Fruit fly (Drosophila melanogaster): ENCODE data around the gene ovo.

ovo gene

DNA sequence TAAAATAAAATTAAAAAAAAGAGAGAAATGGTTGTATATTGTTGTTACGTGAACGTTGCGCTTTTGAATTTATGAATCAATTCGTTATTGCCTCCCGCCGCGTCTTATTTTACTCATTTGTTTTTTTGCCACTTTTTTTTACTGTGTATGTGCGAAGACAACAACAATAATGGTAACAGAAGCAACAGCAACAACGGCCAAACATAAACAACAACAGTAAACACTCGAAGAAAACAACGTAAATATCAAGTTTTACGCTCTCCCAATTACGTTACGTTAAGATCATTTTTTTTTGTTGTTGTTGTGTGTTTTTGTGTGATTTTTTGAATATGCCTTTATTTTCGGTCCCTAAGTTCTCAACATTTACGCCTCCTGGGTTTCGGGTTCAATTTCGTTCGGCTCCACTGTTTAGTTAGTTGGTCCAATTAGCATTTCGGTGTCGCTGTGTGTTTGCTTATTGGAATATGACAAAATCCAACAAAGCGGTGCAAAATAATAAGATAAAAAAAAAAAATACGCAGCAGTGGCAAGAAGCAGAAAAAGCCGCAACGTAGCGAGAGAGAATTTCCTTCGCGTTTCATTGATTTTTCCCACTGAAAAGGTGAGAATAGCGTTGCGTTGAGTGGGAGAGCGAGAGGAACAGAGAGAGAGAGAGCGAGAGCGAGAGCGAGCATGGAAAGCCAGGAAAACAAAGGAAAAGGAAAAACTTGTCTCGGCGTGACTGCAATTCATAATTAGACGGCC is 38.1 kb downstream of the ovo start (continued):
- TF ChIP-seq dmrt11E (tag; optimal IDR thresholded peaks at IDR 0.05) (peak; percentile 22), Atf6 (GFP tag; IDR thresholded peaks at IDR 0.05) (peak; percentile 16; the same call in 1 of the 2 replicates), run (tag; optimal IDR thresholded peaks at IDR 0.05) (no peak), MTF-1 (GFP tag; optimal IDR thresholded peaks at IDR 0.05; ENCODE audit: borderline replicate concordance) (no peak), amos (GFP tag; IDR thresholded peaks at IDR 0.05; ENCODE audit: partially characterized antibody) (no peak), Xrp1 (GFP tag; IDR thresholded peaks at IDR 0.05) (peak; percentile 31; the same call in 1 of the 2 replicates), CG17361 (GFP tag; IDR thresholded peaks at IDR 0.05) (peak; percentile 64; the same call in 2 of the 3 replicates), knrl (GFP tag; IDR thresholded peaks at IDR 0.05; ENCODE audit: partially characterized antibody) (no peak), CG6254 (GFP tag; optimal IDR thresholded peaks at IDR 0.05) (no peak), Ets65A (GFP tag) (peak; percentile 89), Lim3 (GFP tag; IDR thresholded peaks at IDR 0.05) (no peak), CG13123 (GFP tag; optimal IDR thresholded peaks at IDR 0.05) (no peak), al (GFP tag; IDR thresholded peaks at IDR 0.05) (0 out of 2 replicates have a peak, but pooled peaks have one; percentile 12), gsb (GFP tag; IDR thresholded peaks at IDR 0.05) (no peak), prd (optimal IDR thresholded peaks at IDR 0.05) (no peak), prd (GFP tag; IDR thresholded peaks at IDR 0.05) (peak; percentile 43; the same call in 1 of the 3 replicates), CG11695 (GFP tag; IDR thresholded peaks at IDR 0.05) (no peak), CG42726 (GFP tag; IDR thresholded peaks at IDR 0.05; ENCODE audit: partially characterized antibody) (no peak), CG8281 (tag; optimal IDR thresholded peaks at IDR 0.05) (no peak), D19A (tag; optimal IDR thresholded peaks at IDR 0.05) (peak; percentile 31), CG6175 (GFP tag; IDR thresholded peaks at IDR 0.05) (no peak), CG12744 (GFP tag; optimal IDR thresholded peaks at IDR 0.05) (no peak), E2f1 (GFP tag; IDR thresholded peaks at IDR 0.05) (no peak), CG17186 (GFP tag; optimal IDR thresholded peaks at IDR 0.05) (no peak), slbo (GFP tag; IDR thresholded peaks at IDR 0.05) (peak; percentile 23; the same call in 1 of the 2 replicates), eyg (GFP tag; optimal IDR thresholded peaks at IDR 0.05) (no peak), bsh (GFP tag; optimal IDR thresholded peaks at IDR 0.05) (peak in 1 of 2 experiments; percentile 31), ci (GFP tag; IDR thresholded peaks at IDR 0.05) (no peak), CG4730 (GFP tag; IDR thresholded peaks at IDR 0.05) (peak; percentile 35; the same call in 1 of the 2 replicates), CG10431 (GFP tag; optimal IDR thresholded peaks at IDR 0.05) (no peak), tgo (GFP tag; IDR thresholded peaks at IDR 0.05) (peak; percentile 32; the same call in 1 of the 3 replicates), CG7786 (GFP tag; optimal IDR thresholded peaks at IDR 0.05) (peak; percentile 14), Lhr (GFP tag; optimal IDR thresholded peaks at IDR 0.05) (no peak), CG14710 (tag; optimal IDR thresholded peaks at IDR 0.05) (no peak), Dek (tag; optimal IDR thresholded peaks at IDR 0.05) (peak; percentile 33), CG4328 (GFP tag; optimal IDR thresholded peaks at IDR 0.05) (no peak), cato (GFP tag; optimal IDR thresholded peaks at IDR 0.05; ENCODE audit: borderline replicate concordance) (no peak), CG30020 (tag; optimal IDR thresholded peaks at IDR 0.05) (no peak), Sin3A (optimal IDR thresholded peaks at IDR 0.05) (no peak), grn (GFP tag; optimal IDR thresholded peaks at IDR 0.05) (no peak), CG13424 (tag; optimal IDR thresholded peaks at IDR 0.05) (no peak), GATAe (GFP tag; conservative IDR thresholded peaks at IDR 0.05) (no peak), CG18011 (GFP tag; optimal IDR thresholded peaks at IDR 0.05) (no peak), B-H1 (GFP tag; IDR thresholded peaks at IDR 0.05) (no peak), p53 (GFP tag; optimal IDR thresholded peaks at IDR 0.05) (no peak), Dref (GFP tag; IDR thresholded peaks at IDR 0.05) (no peak), Dfd (GFP tag; optimal IDR thresholded peaks at IDR 0.05) (no peak), CG11560 (tag; IDR thresholded peaks at IDR 0.05) (no peak), stwl (tag; optimal IDR thresholded peaks at IDR 0.05) (no peak), abd-A (tag; optimal IDR thresholded peaks at IDR 0.05) (no peak)

Measured in whole organism, embryonic.